Fruit fly (Drosophila melanogaster) whole organism, pupa: Measurements from ENCODE around the gene CG42514.

ENCODE experiments used
- CG12605 ChIP-seq: fragments of 200-800 bp; sonication (Bioruptor generic); IDR thresholded peaks from 2 replicates; pipeline ENCODE4 v1.3.6; 2022; ENCODE audit warnings: missing biosample characterization, missing genetic modification characterization
- CG14655 ChIP-seq: fragments of 200-800 bp; sonication (Bioruptor generic); optimal IDR thresholded peaks from 3 replicates; lab custom pipeline; 2017; ENCODE audit warnings: mild to moderate bottlenecking, missing biosample characterization, missing genetic modification reagents, missing genetic modification characterization
- CG34367 ChIP-seq: fragments of 200-800 bp; sonication (Bioruptor generic); optimal IDR thresholded peaks from 2 replicates; lab custom pipeline; 2018; ENCODE audit warnings: missing biosample characterization, mild to moderate bottlenecking, missing genetic modification characterization
- CG8301 ChIP-seq: fragments of 200-800 bp; sonication (Bioruptor generic); optimal IDR thresholded peaks from 2 replicates; lab custom pipeline; 2018; ENCODE audit warnings: missing biosample characterization, mild to moderate bottlenecking, missing genetic modification characterization
- rn ChIP-seq: fragments of 200-800 bp; sonication (Bioruptor generic); IDR thresholded peaks from 2 replicates; pipeline ENCODE4 v1.3.6; 2022; ENCODE audit warnings: missing biosample characterization, missing genetic modification characterization

DNA sequence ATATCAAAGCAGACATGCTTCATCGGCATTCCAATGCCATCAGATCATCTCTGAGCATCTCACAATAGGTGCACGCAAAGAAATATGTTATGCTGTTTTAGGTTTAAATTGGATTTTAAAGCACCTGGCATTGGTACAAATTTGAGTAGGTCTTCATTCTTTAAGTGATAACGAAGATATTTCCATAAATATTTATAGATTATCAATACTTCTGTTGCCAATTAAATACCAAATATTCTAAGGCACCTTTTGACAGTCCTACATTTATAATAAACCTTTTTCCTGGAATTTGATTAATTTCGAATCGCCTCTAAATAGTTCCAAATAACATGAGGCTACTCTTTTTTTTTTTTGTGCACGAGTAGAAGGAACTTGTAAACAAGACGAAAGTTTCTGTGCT lies 21.9 kb downstream of the CG42514 start:
- no peak for TF ChIP-seq CG8301 (tag; lab: Kevin White, UChicago)
- no peak for TF ChIP-seq rn (GFP tag; lab: Robert Waterston, UW)
- TF ChIP-seq CG12605 (GFP tag; lab: Robert Waterston, UW): no peak
- TF ChIP-seq CG34367 (tag; lab: Kevin White, UChicago): no peak
- TF ChIP-seq CG14655 (GFP tag; lab: Kevin White, UChicago): no peak
